Worm (Caenorhabditis elegans) whole organism, late embryonic: Measurements from ENCODE around the gene dmd-8.

ENCODE experiments used
- C38D4.7 ChIP-seq: fragments of 200-800 bp; sonication (Bioruptor generic); optimal IDR thresholded peaks from 2 replicates; lab custom pipeline; 2018; ENCODE audit warnings: mild to moderate bottlenecking, missing genetic modification characterization, moderate library complexity, missing compliant biosample characterization
- F13H6.1 ChIP-seq: sonication (generic microtip); optimal IDR thresholded peaks from 2 replicates; lab custom pipeline; 2016; ENCODE audit warnings: missing genetic modification characterization, missing compliant biosample characterization
- K02D7.2 ChIP-seq: sonication (generic microtip); optimal IDR thresholded peaks from 2 replicates; lab custom pipeline; 2017; ENCODE audit warnings: mild to moderate bottlenecking, missing genetic modification characterization, missing compliant biosample characterization
- T23F11.4 ChIP-seq: fragments of 200-800 bp; sonication (Bioruptor generic); optimal IDR thresholded peaks from 2 replicates; lab custom pipeline; 2018; ENCODE audit warnings: mild to moderate bottlenecking, missing genetic modification characterization, missing compliant biosample characterization
- ceh-14 ChIP-seq: sonication (generic microtip); optimal IDR thresholded peaks from 2 replicates; lab custom pipeline; 2016; ENCODE audit warnings: missing genotype, missing genetic modification characterization, missing compliant biosample characterization
- ceh-18 ChIP-seq: sonication (generic microtip); optimal IDR thresholded peaks from 2 replicates; lab custom pipeline; 2016; ENCODE audit warnings: missing genetic modification characterization, missing compliant biosample characterization
- ceh-19 ChIP-seq: fragments of 200-800 bp; sonication (Bioruptor generic); optimal IDR thresholded peaks from 2 replicates; lab custom pipeline; 2018; ENCODE audit warnings: mild to moderate bottlenecking, missing genetic modification characterization, missing compliant biosample characterization
- ceh-2 ChIP-seq: sonication (generic microtip); optimal IDR thresholded peaks from 2 replicates; lab custom pipeline; 2016; ENCODE audit warnings: missing genotype, missing genetic modification characterization, missing compliant biosample characterization
- ceh-22 ChIP-seq: sonication (generic microtip); optimal IDR thresholded peaks from 2 replicates; lab custom pipeline; 2017; ENCODE audit warnings: missing biosample characterization, missing genetic modification characterization
- ceh-24 ChIP-seq: sonication (generic microtip); optimal IDR thresholded peaks from 2 replicates; lab custom pipeline; 2016; ENCODE audit warnings: mild to moderate bottlenecking, missing genetic modification characterization, missing compliant biosample characterization
- ceh-30 ChIP-seq: fragments of 150-350 bp; optimal IDR thresholded peaks from 2 replicates; lab custom pipeline; 2014; ENCODE audit warnings: missing biosample characterization, missing genetic modification characterization
- ceh-31 ChIP-seq: sonication (generic microtip); optimal IDR thresholded peaks from 2 replicates; lab custom pipeline; 2016; ENCODE audit warnings: missing genetic modification characterization, missing compliant biosample characterization
- ceh-48 ChIP-seq: sonication (generic microtip); optimal IDR thresholded peaks from 2 replicates; lab custom pipeline; 2016; ENCODE audit warnings: missing genetic modification characterization, inconsistent platforms, missing compliant biosample characterization
- ceh-6 ChIP-seq: fragments of 200-800 bp; sonication (Bioruptor generic); optimal IDR thresholded peaks from 2 replicates; lab custom pipeline; 2018; ENCODE audit warnings: mild to moderate bottlenecking, missing genetic modification characterization, missing compliant biosample characterization
- che-1 ChIP-seq: sonication (generic microtip); optimal IDR thresholded peaks from 2 replicates; lab custom pipeline; 2016; ENCODE audit warnings: mild to moderate bottlenecking, missing genetic modification characterization, missing compliant biosample characterization
- dve-1 ChIP-seq: sonication (generic microtip); optimal IDR thresholded peaks from 2 replicates; lab custom pipeline; 2017; ENCODE audit warnings: antibody characterized with exemption, mild to moderate bottlenecking, missing genetic modification characterization, missing compliant biosample characterization
- ets-4 ChIP-seq: sonication (generic microtip); optimal IDR thresholded peaks from 2 replicates; lab custom pipeline; 2016; ENCODE audit warnings: missing genetic modification characterization, missing compliant biosample characterization
- fax-1 ChIP-seq: sonication (generic microtip); optimal IDR thresholded peaks from 2 replicates; lab custom pipeline; 2016; ENCODE audit warnings: missing genotype, missing genetic modification characterization, missing compliant biosample characterization
- fkh-10 ChIP-seq: fragments of 150-350 bp; optimal IDR thresholded peaks from 2 replicates; lab custom pipeline; 2014; ENCODE audit warnings: missing biosample characterization, missing genetic modification reagents, missing genetic modification characterization
- gmeb-2 ChIP-seq: sonication (generic microtip); optimal IDR thresholded peaks from 2 replicates; lab custom pipeline; 2016; ENCODE audit warnings: missing genetic modification characterization, inconsistent platforms, missing compliant biosample characterization
- hlh-13 ChIP-seq: fragments of 200-800 bp; sonication (Bioruptor generic); optimal IDR thresholded peaks from 2 replicates; lab custom pipeline; 2018; ENCODE audit warnings: mild to moderate bottlenecking, missing genetic modification characterization, missing compliant biosample characterization
- hlh-15 ChIP-seq: sonication (generic microtip); optimal IDR thresholded peaks from 2 replicates; lab custom pipeline; 2016; ENCODE audit warnings: missing genetic modification characterization, missing compliant biosample characterization
- hlh-30 ChIP-seq: sonication (generic microtip); optimal IDR thresholded peaks from 2 replicates; lab custom pipeline; 2017; ENCODE audit warnings: antibody characterized with exemption, missing genetic modification characterization, missing compliant biosample characterization; ENCODE audit not compliant: insufficient read depth
- hlh-6 ChIP-seq: sonication (generic microtip); optimal IDR thresholded peaks from 2 replicates; lab custom pipeline; 2016; ENCODE audit warnings: missing genotype, missing genetic modification characterization, missing compliant biosample characterization
- hlh-8 ChIP-seq: sonication (generic microtip); optimal IDR thresholded peaks from 2 replicates; lab custom pipeline; 2016; ENCODE audit warnings: missing genotype, missing genetic modification characterization, missing compliant biosample characterization
- lim-6 ChIP-seq: sonication (generic microtip); optimal IDR thresholded peaks from 2 replicates; lab custom pipeline; 2016; ENCODE audit warnings: missing genetic modification characterization, missing compliant biosample characterization
- nfya-1 ChIP-seq: sonication (generic microtip); optimal IDR thresholded peaks from 2 replicates; lab custom pipeline; 2017; ENCODE audit warnings: missing genetic modification characterization, mild to moderate bottlenecking, missing compliant biosample characterization, antibody characterized with exemption, moderate library complexity
- nhr-11 ChIP-seq: fragments of 150-350 bp; optimal IDR thresholded peaks from 2 replicates; lab custom pipeline; 2014; ENCODE audit warnings: missing biosample characterization, missing genetic modification characterization
- nhr-232 ChIP-seq: sonication (generic microtip); optimal IDR thresholded peaks from 2 replicates; lab custom pipeline; 2016; ENCODE audit warnings: missing genetic modification characterization, missing compliant biosample characterization
- odd-2 ChIP-seq: sonication (generic microtip); optimal IDR thresholded peaks from 2 replicates; lab custom pipeline; 2017; ENCODE audit warnings: antibody characterized with exemption, mild to moderate bottlenecking, missing genetic modification characterization, missing compliant biosample characterization
- pag-3 ChIP-seq: sonication (generic microtip); optimal IDR thresholded peaks from 2 replicates; lab custom pipeline; 2016; ENCODE audit warnings: missing compliant biosample characterization, missing genetic modification characterization, borderline replicate concordance
- pat-9 ChIP-seq: fragments of 200-800 bp; sonication (Bioruptor generic); optimal IDR thresholded peaks from 2 replicates; lab custom pipeline; 2018; ENCODE audit warnings: mild to moderate bottlenecking, missing genetic modification characterization, moderate library complexity, missing compliant biosample characterization
- pha-2 ChIP-seq: sonication (generic microtip); optimal IDR thresholded peaks from 2 replicates; lab custom pipeline; 2017; ENCODE audit warnings: mild to moderate bottlenecking, missing genetic modification characterization, missing compliant biosample characterization
- pqm-1 ChIP-seq: sonication (generic microtip); optimal IDR thresholded peaks from 2 replicates; lab custom pipeline; 2016; ENCODE audit warnings: missing genetic modification characterization, missing compliant biosample characterization
- ref-2 ChIP-seq: sonication (generic microtip); optimal IDR thresholded peaks from 2 replicates; lab custom pipeline; 2016; ENCODE audit warnings: missing genetic modification characterization, missing compliant biosample characterization
- rnt-1 ChIP-seq: sonication (generic microtip); optimal IDR thresholded peaks from 2 replicates; lab custom pipeline; 2016; ENCODE audit warnings: missing genetic modification characterization, missing compliant biosample characterization
- syd-9 ChIP-seq: sonication (generic microtip); optimal IDR thresholded peaks from 2 replicates; lab custom pipeline; 2016; ENCODE audit warnings: mild to moderate bottlenecking, missing genetic modification characterization, moderate library complexity, missing compliant biosample characterization
- tbx-2 ChIP-seq: sonication (generic microtip); optimal IDR thresholded peaks from 2 replicates; lab custom pipeline; 2016; ENCODE audit warnings: missing genetic modification characterization, missing compliant biosample characterization
- ttx-3 ChIP-seq: sonication (generic microtip); optimal IDR thresholded peaks from 2 replicates; lab custom pipeline; 2016; ENCODE audit warnings: missing genetic modification reagents, missing genetic modification characterization, missing compliant biosample characterization
- unc-86 ChIP-seq: sonication (generic microtip); optimal IDR thresholded peaks from 2 replicates; lab custom pipeline; 2016; ENCODE audit warnings: missing genetic modification characterization, missing compliant biosample characterization
- zip-5 ChIP-seq: sonication (generic microtip); optimal IDR thresholded peaks from 2 replicates; lab custom pipeline; 2016; ENCODE audit warnings: missing genetic modification characterization, missing compliant biosample characterization
- ztf-16 ChIP-seq: sonication (generic microtip); optimal IDR thresholded peaks from 2 replicates; lab custom pipeline; 2017; ENCODE audit warnings: missing genetic modification characterization, missing compliant biosample characterization

Gene dmd-8

DNA sequence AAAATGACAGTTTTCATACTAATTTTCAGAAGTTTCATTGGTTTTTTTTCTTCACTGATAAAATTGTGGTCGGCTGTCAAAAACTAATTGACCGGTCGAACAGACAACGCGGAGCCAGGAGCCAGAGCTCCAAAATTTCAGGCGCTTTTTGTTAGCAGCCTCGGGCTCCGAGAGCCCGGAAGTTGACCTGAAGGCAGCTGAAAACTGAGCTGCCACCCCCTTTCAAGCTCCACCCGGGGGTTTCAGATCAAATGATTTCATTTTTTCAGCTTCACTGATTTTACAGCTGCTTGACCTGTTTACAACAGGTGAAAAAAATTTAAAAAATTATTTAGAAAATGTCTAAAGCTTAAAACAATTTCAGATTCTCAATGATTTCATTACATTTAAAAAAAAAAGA is 6.1 kb upstream of the dmd-8 start:
- no peak for TF ChIP-seq F13H6.1 (tag; lab: Kevin White, UChicago)
- no peak for TF ChIP-seq syd-9 (tag; lab: Kevin White, UChicago)
- TF ChIP-seq ref-2 (tag; lab: Kevin White, UChicago) = no peak
- no peak for TF ChIP-seq nhr-11 (tag; lab: Kevin White, UChicago)
- no peak for TF ChIP-seq hlh-13 (GFP tag; lab: Kevin White, UChicago)

DNA sequence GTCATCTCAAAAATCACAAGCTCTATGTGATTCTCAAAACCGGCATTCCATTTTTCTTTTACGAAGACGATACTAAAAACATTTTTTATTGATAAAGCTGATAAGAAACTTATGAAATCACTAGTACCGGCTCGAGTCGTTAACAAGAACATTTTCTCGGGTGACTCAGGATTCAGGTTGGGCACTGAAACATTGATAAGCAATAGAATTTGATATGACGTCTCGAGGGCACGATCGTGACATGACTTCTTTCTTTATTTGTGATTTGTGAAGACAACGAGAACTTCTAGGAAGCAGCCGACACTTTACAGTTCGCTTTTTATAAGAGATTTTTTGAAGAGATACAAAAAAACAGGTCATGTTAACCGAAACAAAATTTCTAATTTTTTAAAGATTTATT is 2.5 kb downstream of the dmd-8 start:
- TF ChIP-seq ceh-31 (tag; lab: Kevin White, UChicago) (no peak), ets-4 (tag; lab: Kevin White, UChicago) (no peak), dve-1 (tag; lab: Kevin White, UChicago) (no peak), nhr-232 (tag; lab: Kevin White, UChicago) (no peak), ceh-30 (tag; lab: Kevin White, UChicago) (no peak), unc-86 (no peak), T23F11.4 (GFP tag; lab: Kevin White, UChicago) (no peak)
- TF ChIP-seq, all 69 proteins: peak for 0

DNA sequence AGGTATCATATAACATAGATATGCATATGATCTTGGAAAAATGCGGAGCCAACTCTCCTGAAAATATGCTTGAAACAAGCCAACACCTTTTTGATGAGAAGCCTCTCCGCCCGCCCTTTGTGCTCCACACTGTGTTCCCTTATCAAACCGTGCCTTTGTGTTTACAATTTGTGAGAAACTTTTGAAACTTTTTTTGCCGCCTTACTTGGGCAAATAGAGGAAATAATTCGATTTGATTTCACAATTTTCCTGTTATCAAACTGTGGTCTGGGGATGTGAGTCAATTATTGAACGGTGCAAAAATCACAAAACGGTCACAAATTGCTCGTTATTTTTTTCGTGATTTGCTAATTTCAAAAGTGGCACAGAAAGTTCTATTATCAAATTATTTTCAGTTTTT is 3.7 kb downstream of the dmd-8 start:
- TF ChIP-seq hlh-15 = no peak
- TF ChIP-seq gmeb-2 (tag; lab: Kevin White, UChicago) = no peak
- no peak for TF ChIP-seq hlh-6 (tag; lab: Kevin White, UChicago)
- no peak for TF ChIP-seq ceh-48
- TF ChIP-seq nhr-11 (tag; lab: Kevin White, UChicago) = no peak
- no peak for TF ChIP-seq ceh-19 (GFP tag; lab: Kevin White, UChicago)
- no peak for TF ChIP-seq ceh-18
- no peak for TF ChIP-seq ttx-3 (tag; lab: Kevin White, UChicago)
- TF ChIP-seq hlh-8 = no peak
- no peak for TF ChIP-seq pag-3 (tag; lab: Kevin White, UChicago)
- TF ChIP-seq rnt-1 (tag; lab: Kevin White, UChicago) = no peak
- no peak for TF ChIP-seq K02D7.2 (tag; lab: Kevin White, UChicago)
- TF ChIP-seq T23F11.4 (GFP tag; lab: Kevin White, UChicago) = no peak
- no peak for TF ChIP-seq pqm-1 (tag; lab: Kevin White, UChicago)
- TF ChIP-seq ceh-2 = no peak
- no peak for TF ChIP-seq ztf-16
- no peak for TF ChIP-seq pat-9 (tag; lab: Kevin White, UChicago)
- no peak for TF ChIP-seq hlh-30
- no peak for TF ChIP-seq tbx-2 (tag; lab: Kevin White, UChicago)
- TF ChIP-seq, all 69 proteins: peak for 0

DNA sequence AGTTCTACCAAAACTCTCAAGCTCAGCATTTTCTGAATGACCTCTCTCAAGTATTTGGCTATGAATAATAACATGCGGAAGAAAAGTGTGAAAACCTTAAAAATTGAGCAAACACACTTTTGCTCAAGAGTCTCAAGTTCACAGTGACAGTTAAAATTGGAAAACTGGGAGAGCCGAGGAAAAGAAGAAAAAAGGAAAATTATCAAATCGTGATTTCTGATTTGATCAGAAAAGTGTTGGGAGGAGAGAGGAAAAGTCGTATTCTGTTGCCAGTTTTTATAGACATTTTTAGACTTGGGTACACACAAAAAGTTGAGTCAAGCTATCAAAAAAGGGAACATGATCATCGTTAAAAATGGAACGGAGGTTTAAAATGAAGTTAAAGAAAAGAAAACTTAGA is 5.0 kb downstream of the dmd-8 start:
- TF ChIP-seq ttx-3 (tag; lab: Kevin White, UChicago) (no peak), T23F11.4 (GFP tag; lab: Kevin White, UChicago) (no peak), che-1 (no peak), pag-3 (tag; lab: Kevin White, UChicago) (no peak), hlh-6 (tag; lab: Kevin White, UChicago) (no peak), ceh-48 (no peak), ceh-30 (tag; lab: Kevin White, UChicago) (no peak), ceh-19 (GFP tag; lab: Kevin White, UChicago) (no peak), nfya-1 (tag; lab: Kevin White, UChicago) (no peak), C38D4.7 (no peak), hlh-15 (no peak), fax-1 (tag; lab: Kevin White, UChicago) (no peak)

DNA sequence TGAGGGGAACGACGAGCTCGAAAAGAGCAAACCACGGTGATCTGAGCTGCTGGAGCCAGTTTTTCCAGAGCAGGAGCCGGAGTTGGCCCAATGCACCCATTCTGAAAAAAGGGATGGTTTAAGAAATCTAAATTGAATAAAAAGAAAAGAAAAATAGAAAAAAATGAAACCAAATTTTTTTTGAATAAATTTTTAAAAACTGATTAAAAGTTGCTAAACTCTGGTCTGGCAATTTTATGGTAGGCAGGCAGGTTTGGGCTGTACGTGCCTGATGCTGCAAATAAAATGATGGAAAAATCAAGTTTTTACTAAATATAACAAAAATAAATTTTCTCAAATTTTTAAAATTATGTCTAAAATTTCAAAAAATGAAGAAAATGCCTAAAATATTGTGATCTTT is 5.6 kb downstream of the dmd-8 start, which contains the start of gene abt-4:
Gene abt-4 (minus strand): TSS at position 101 of the 400 bp plus-strand sequence.
- TF ChIP-seq lim-6 (tag; lab: Kevin White, UChicago) = no peak
- no peak for TF ChIP-seq ceh-24
- no peak for TF ChIP-seq ceh-14 (tag; lab: Kevin White, UChicago)
- TF ChIP-seq ceh-6 (GFP tag; lab: Kevin White, UChicago) = no peak
- TF ChIP-seq fkh-10 (GFP tag; lab: Kevin White, UChicago) = no peak
- no peak for TF ChIP-seq pha-2 (tag; lab: Kevin White, UChicago)
- no peak for TF ChIP-seq zip-5 (tag; lab: Kevin White, UChicago)
- TF ChIP-seq odd-2 (tag; lab: Kevin White, UChicago) = no peak
- no peak for TF ChIP-seq ceh-22
- no peak for TF ChIP-seq ceh-48
- no peak for TF ChIP-seq tbx-2 (tag; lab: Kevin White, UChicago)
- TF ChIP-seq ceh-31 (tag; lab: Kevin White, UChicago) = no peak
